Fruit fly (Drosophila melanogaster) whole organism, embryonic: Measurements from ENCODE around the gene wry.

Source experiments
- Abd-B ChIP-seq: fragments of 200-800 bp; sonication (Bioruptor generic); optimal IDR thresholded peaks from 2 replicates; lab custom pipeline; 2018; ENCODE audit warnings: missing biosample characterization, mild to moderate bottlenecking, missing genetic modification characterization, moderate library complexity
- B-H2 ChIP-seq: fragments of 200-800 bp; sonication (Bioruptor generic); optimal IDR thresholded peaks from 2 replicates; lab custom pipeline; 2018; ENCODE audit warnings: missing biosample characterization, mild to moderate bottlenecking, missing genetic modification characterization
- C15 ChIP-seq: fragments of 200-800 bp; sonication (Bioruptor generic); IDR thresholded peaks from 3 replicates; pipeline ENCODE4 v1.3.6; 2022; ENCODE audit warnings: missing biosample characterization, missing genetic modification characterization
- CG10209 ChIP-seq: fragments of 200-800 bp; sonication (Bioruptor generic); optimal IDR thresholded peaks from 3 replicates; lab custom pipeline; 2017; ENCODE audit warnings: missing biosample characterization, mild to moderate bottlenecking, missing genetic modification characterization, missing genetic modification reagents
- CG10267 ChIP-seq: fragments of 200-800 bp; sonication (Bioruptor generic); optimal IDR thresholded peaks from 2 replicates; lab custom pipeline; 2018; ENCODE audit warnings: missing biosample characterization, mild to moderate bottlenecking, missing genetic modification characterization, moderate library complexity
- CG10321 ChIP-seq: fragments of 200-800 bp; sonication (Bioruptor generic); IDR thresholded peaks from 2 replicates; pipeline ENCODE4 v1.3.6; 2022; ENCODE audit warnings: missing biosample characterization, missing genetic modification characterization
- CG10979 ChIP-seq: fragments of 200-800 bp; sonication (Bioruptor generic); optimal IDR thresholded peaks from 2 replicates; lab custom pipeline; 2018; ENCODE audit warnings: missing biosample characterization, mild to moderate bottlenecking, missing genetic modification characterization, moderate library complexity
- CG11504 ChIP-seq: fragments of 200-800 bp; sonication (Bioruptor generic); optimal IDR thresholded peaks from 3 replicates; lab custom pipeline; 2019; ENCODE audit warnings: missing biosample characterization, mild to moderate bottlenecking, missing genetic modification characterization, moderate library complexity
- CG11695 ChIP-seq: fragments of 200-800 bp; sonication (Bioruptor generic); IDR thresholded peaks from 3 replicates; pipeline ENCODE4 v1.3.6; 2022; ENCODE audit warnings: missing biosample characterization, missing genetic modification characterization
- CG12744 ChIP-seq: fragments of 200-800 bp; sonication (Bioruptor generic); optimal IDR thresholded peaks from 2 replicates; lab custom pipeline; 2016; ENCODE audit warnings: missing biosample characterization, missing genetic modification characterization
- CG13287 ChIP-seq: fragments of 200-800 bp; sonication (Bioruptor generic); IDR thresholded peaks from 2 replicates; pipeline ENCODE4 v1.3.6; 2022; ENCODE audit warnings: missing biosample characterization, missing genetic modification characterization; ENCODE audit not compliant: partially characterized antibody
- CG13624 ChIP-seq: fragments of 200-800 bp; sonication (Bioruptor generic); optimal IDR thresholded peaks from 2 replicates; lab custom pipeline; 2016; ENCODE audit warnings: missing biosample characterization, missing genetic modification characterization
- CG14860 ChIP-seq: fragments of 200-800 bp; sonication (Bioruptor generic); IDR thresholded peaks from 3 replicates; pipeline ENCODE4 v1.3.6; 2022; ENCODE audit warnings: missing biosample characterization, missing genetic modification characterization; ENCODE audit not compliant: partially characterized antibody
- CG15479 ChIP-seq: fragments of 200-800 bp; sonication (Bioruptor generic); optimal IDR thresholded peaks from 3 replicates; lab custom pipeline; 2019; ENCODE audit warnings: missing biosample characterization, mild to moderate bottlenecking, missing genetic modification characterization, moderate library complexity
- CG18011 ChIP-seq: fragments of 200-800 bp; sonication (Bioruptor generic); optimal IDR thresholded peaks from 2 replicates; lab custom pipeline; 2017; ENCODE audit warnings: missing biosample characterization, missing genetic modification characterization, mild to moderate bottlenecking, moderate library complexity, missing genotype
- CG18262 ChIP-seq: fragments of 200-800 bp; optimal IDR thresholded peaks from 3 replicates; lab custom pipeline; 2019; ENCODE audit warnings: missing biosample characterization, mild to moderate bottlenecking, missing genetic modification characterization, moderate library complexity
- CG1832 ChIP-seq: fragments of 200-800 bp; sonication (Bioruptor generic); optimal IDR thresholded peaks from 2 replicates; lab custom pipeline; 2017; ENCODE audit warnings: missing biosample characterization, mild to moderate bottlenecking, missing genetic modification characterization, inconsistent platforms
- CG30431 ChIP-seq: fragments of 200-800 bp; sonication (Bioruptor generic); optimal IDR thresholded peaks from 2 replicates; lab custom pipeline; 2017; ENCODE audit warnings: missing biosample characterization, missing genetic modification characterization
- CG3847 ChIP-seq: fragments of 200-800 bp; sonication (Bioruptor generic); IDR thresholded peaks from 2 replicates; pipeline ENCODE4 v1.3.6; 2022; ENCODE audit warnings: missing biosample characterization, missing genetic modification characterization
- CG5245 ChIP-seq: fragments of 200-800 bp; sonication (Bioruptor generic); optimal IDR thresholded peaks from 3 replicates; lab custom pipeline; 2016; ENCODE audit warnings: missing biosample characterization, missing genetic modification characterization
- CG5953 ChIP-seq: fragments of 200-800 bp; sonication (Bioruptor generic); IDR thresholded peaks from 2 replicates; pipeline ENCODE4 v1.3.6; 2022; ENCODE audit warnings: missing biosample characterization, missing genetic modification characterization
- Deaf1 ChIP-seq: fragments of 200-800 bp; optimal IDR thresholded peaks from 3 replicates; lab custom pipeline; 2019; ENCODE audit warnings: missing biosample characterization, mild to moderate bottlenecking, missing genetic modification characterization, moderate library complexity
- Drgx ChIP-seq: fragments of 200-800 bp; sonication (Bioruptor generic); IDR thresholded peaks from 2 replicates; pipeline ENCODE4 v1.3.6; 2022; ENCODE audit warnings: missing biosample characterization, missing genetic modification characterization
- Hand ChIP-seq: fragments of 200-800 bp; sonication (Bioruptor generic); optimal IDR thresholded peaks from 2 replicates; lab custom pipeline; 2017; ENCODE audit warnings: mild to moderate bottlenecking, missing biosample characterization, missing genetic modification reagents, missing genetic modification characterization
- Hey ChIP-seq: fragments of 200-800 bp; sonication (Bioruptor generic); optimal IDR thresholded peaks from 3 replicates; lab custom pipeline; 2018; ENCODE audit warnings: missing biosample characterization, mild to moderate bottlenecking, missing genetic modification characterization
- Jarid2 ChIP-seq: fragments of 200-800 bp; sonication (Bioruptor generic); optimal IDR thresholded peaks from 3 replicates; lab custom pipeline; 2017; ENCODE audit warnings: mild to moderate bottlenecking, missing biosample characterization, missing genetic modification reagents, missing genetic modification characterization
- MTF-1 ChIP-seq: fragments of 200-800 bp; sonication (Bioruptor generic); optimal IDR thresholded peaks from 2 replicates; lab custom pipeline; 2018; ENCODE audit warnings: missing biosample characterization, mild to moderate bottlenecking, missing genetic modification characterization, borderline replicate concordance
- Med ChIP-seq: fragments of 200-800 bp; sonication (Bioruptor generic); peaks from one replicate; lab custom pipeline; 2016; ENCODE audit warnings: missing biosample characterization, missing genetic modification characterization, mild to moderate bottlenecking, inconsistent platforms, moderate library complexity
- Myb ChIP-seq: fragments of 200-800 bp; sonication (Bioruptor generic); optimal IDR thresholded peaks from 2 replicates; lab custom pipeline; 2016; ENCODE audit warnings: missing biosample characterization, missing genetic modification characterization
- NFAT ChIP-seq: fragments of 200-800 bp; sonication (Bioruptor generic); IDR thresholded peaks from 2 replicates; pipeline ENCODE4 v1.3.6; 2022; ENCODE audit warnings: missing biosample characterization, missing genetic modification characterization
- Optix ChIP-seq: fragments of 200-800 bp; sonication (Bioruptor generic); IDR thresholded peaks from 3 replicates; pipeline ENCODE4 v1.3.6; 2022; ENCODE audit warnings: missing biosample characterization, missing genetic modification characterization
- Six4 ChIP-seq: fragments of 200-800 bp; sonication (Bioruptor generic); optimal IDR thresholded peaks from 2 replicates; lab custom pipeline; 2016; ENCODE audit warnings: missing biosample characterization, missing genetic modification characterization
- Spps ChIP-seq: fragments of 200-800 bp; sonication (Bioruptor generic); optimal IDR thresholded peaks from 2 replicates; lab custom pipeline; 2018; ENCODE audit warnings: missing biosample characterization, mild to moderate bottlenecking, missing genetic modification characterization
- Taf1 ChIP-seq: fragments of 200-800 bp; sonication (Bioruptor generic); IDR thresholded peaks from 2 replicates; pipeline ENCODE4 v1.3.6; 2022; ENCODE audit warnings: missing biosample characterization, missing genetic modification characterization
- cad ChIP-seq: fragments of >200 bp; optimal IDR thresholded peaks from 2 replicates; lab custom pipeline; 2017; ENCODE audit warnings: missing biosample characterization, missing genetic modification characterization
- chif ChIP-seq, 2 experiments: fragments of 200-800 bp; sonication (Bioruptor generic); optimal IDR thresholded peaks; 3 replicates each; lab custom pipeline; 2016; ENCODE audit warnings: missing biosample characterization in 2 of 2, missing genetic modification characterization in 2 of 2
- crol ChIP-seq: fragments of 200-800 bp; sonication (Bioruptor generic); IDR thresholded peaks from 2 replicates; pipeline ENCODE4 v1.3.6; 2022; ENCODE audit warnings: missing biosample characterization, missing genetic modification characterization
- crp ChIP-seq, 2 experiments: fragments of 200-800 bp; sonication (Bioruptor generic); optimal IDR thresholded peaks; 2 replicates in 1 of 2; 3 replicates in 1 of 2; lab custom pipeline; 2017; ENCODE audit warnings: missing biosample characterization in 2 of 2, missing genetic modification characterization in 2 of 2, mild to moderate bottlenecking in 1 of 2, moderate library complexity in 1 of 2
- danr ChIP-seq: fragments of 200-800 bp; sonication (Bioruptor generic); IDR thresholded peaks from 2 replicates; pipeline ENCODE4 v1.3.6; 2022; ENCODE audit warnings: missing biosample characterization, missing genetic modification characterization
- ewg ChIP-seq: fragments of 200-800 bp; sonication (Bioruptor generic); optimal IDR thresholded peaks from 3 replicates; lab custom pipeline; 2017; ENCODE audit warnings: mild to moderate bottlenecking, missing biosample characterization, missing genetic modification reagents, missing genetic modification characterization
- hth ChIP-seq: fragments of >200 bp; optimal IDR thresholded peaks from 2 replicates; lab custom pipeline; 2017; ENCODE audit warnings: inconsistent platforms
- jigr1 ChIP-seq: fragments of 200-800 bp; sonication (Bioruptor generic); IDR thresholded peaks from 3 replicates; pipeline ENCODE4 v1.3.6; 2022; ENCODE audit warnings: missing biosample characterization, missing genetic modification characterization
- ken ChIP-seq: fragments of 200-800 bp; sonication (Bioruptor generic); IDR thresholded peaks from 3 replicates; pipeline ENCODE4 v1.3.6; 2022; ENCODE audit warnings: missing biosample characterization, missing genetic modification characterization
- knrl ChIP-seq: fragments of 200-800 bp; sonication (Bioruptor generic); IDR thresholded peaks from 3 replicates; pipeline ENCODE4 v1.3.6; 2022; ENCODE audit warnings: missing biosample characterization, missing genetic modification characterization; ENCODE audit not compliant: partially characterized antibody
- lmd ChIP-seq: fragments of 200-800 bp; sonication (Bioruptor generic); IDR thresholded peaks from 2 replicates; pipeline ENCODE4 v1.3.6; 2022; ENCODE audit warnings: missing biosample characterization, missing genetic modification characterization
- nom ChIP-seq: fragments of 200-800 bp; sonication (Bioruptor generic); optimal IDR thresholded peaks from 2 replicates; lab custom pipeline; 2017; ENCODE audit warnings: missing biosample characterization, missing genetic modification characterization, mild to moderate bottlenecking, moderate library complexity, missing genetic modification reagents
- pfk ChIP-seq: fragments of 200-800 bp; sonication (Bioruptor generic); optimal IDR thresholded peaks from 2 replicates; lab custom pipeline; 2018; ENCODE audit warnings: missing biosample characterization, mild to moderate bottlenecking, missing genetic modification characterization, moderate library complexity
- scrt ChIP-seq: fragments of 200-800 bp; sonication (Bioruptor generic); optimal IDR thresholded peaks from 2 replicates; lab custom pipeline; 2018; ENCODE audit warnings: missing biosample characterization, mild to moderate bottlenecking, missing genetic modification characterization, moderate library complexity
- sug ChIP-seq: fragments of 200-800 bp; optimal IDR thresholded peaks from 2 replicates; lab custom pipeline; 2019; ENCODE audit warnings: missing biosample characterization, mild to moderate bottlenecking, missing genetic modification characterization, moderate library complexity
- tx ChIP-seq: fragments of 200-800 bp; sonication (Bioruptor generic); optimal IDR thresholded peaks from 2 replicates; lab custom pipeline; 2016; ENCODE audit warnings: missing biosample characterization, missing genetic modification characterization
- vnd ChIP-seq: fragments of 200-800 bp; sonication (Bioruptor generic); IDR thresholded peaks from 3 replicates; pipeline ENCODE4 v1.3.6; 2022; ENCODE audit warnings: missing biosample characterization, missing genetic modification characterization; ENCODE audit not compliant: partially characterized antibody

Gene wry

DNA sequence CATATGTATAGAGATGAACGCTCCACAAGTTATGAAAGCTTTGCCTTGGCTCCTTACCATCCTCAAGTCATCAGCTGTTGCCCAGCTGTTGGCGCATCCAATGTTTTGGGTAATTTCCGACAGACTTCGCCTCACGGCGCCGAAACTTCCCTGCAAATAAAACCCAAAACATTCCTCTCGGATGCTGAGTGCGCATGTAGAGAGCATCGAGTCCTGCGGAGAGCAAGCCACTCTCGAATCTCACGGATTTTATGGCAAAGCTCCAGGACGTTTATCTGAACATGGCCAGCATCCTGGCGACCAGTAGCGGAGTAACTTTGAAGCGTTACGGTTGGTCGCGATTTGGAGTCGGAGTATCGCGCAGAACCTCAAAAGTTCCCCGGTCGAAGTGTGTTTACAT lies at the start of gene wry:
Gene wry, plus strand, starts transcription at position 301 of the 400 bp plus-strand sequence.
- TF ChIP-seq CG10979 (tag; lab: Kevin White, UChicago) (no peak), CG13287 (no peak), CG11504 (tag; lab: Kevin White, UChicago) (peak; percentile 48), CG1832 (GFP tag; lab: Kevin White, UChicago) (no peak), crol (GFP tag; lab: Robert Waterston, UW) (no peak), jigr1 (GFP tag; lab: Robert Waterston, UW) (no peak), MTF-1 (GFP tag; lab: Kevin White, UChicago) (no peak), Hand (GFP tag; lab: Kevin White, UChicago) (no peak), CG18011 (GFP tag; lab: Kevin White, UChicago) (no peak), B-H2 (GFP tag; lab: Kevin White, UChicago) (no peak), lmd (GFP tag; lab: Robert Waterston, UW) (no peak), ken (GFP tag; lab: Robert Waterston, UW) (no peak), CG18262 (tag; lab: Kevin White, UChicago) (no peak), chif (GFP tag; optimal IDR thresholded peaks at IDR 0.05; lab: Kevin White, UChicago) (no peak), Hey (tag; lab: Kevin White, UChicago) (no peak), vnd (GFP tag; lab: Robert Waterston, UW) (no peak), tx (no peak), danr (no peak), CG10321 (GFP tag; lab: Robert Waterston, UW) (no peak), CG5245 (no peak), Optix (GFP tag; lab: Robert Waterston, UW) (no peak), C15 (no peak), CG14860 (GFP tag; lab: Robert Waterston, UW) (no peak), scrt (GFP tag; lab: Kevin White, UChicago) (peak; percentile 77), Med (GFP tag; lab: Kevin White, UChicago) (peak; percentile 6), hth (lab: Kevin White, UChicago) (no peak), CG10267 (tag; lab: Kevin White, UChicago) (no peak), sug (no peak), knrl (GFP tag; lab: Robert Waterston, UW) (no peak), CG12744 (GFP tag; lab: Kevin White, UChicago) (no peak), NFAT (GFP tag; lab: Robert Waterston, UW) (no peak), pfk (GFP tag; lab: Kevin White, UChicago) (no peak), crp (GFP tag; optimal IDR thresholded peaks at IDR 0.05; lab: Kevin White, UChicago) (peak in 1 of 2 experiments; percentile 43), Drgx (GFP tag; lab: Robert Waterston, UW) (no peak), Taf1 (GFP tag; lab: Robert Waterston, UW) (no peak), CG5953 (GFP tag; lab: Robert Waterston, UW) (no peak), CG15479 (GFP tag; lab: Kevin White, UChicago) (no peak), ewg (GFP tag; lab: Kevin White, UChicago) (peak; percentile 64), Abd-B (GFP tag; lab: Kevin White, UChicago) (no peak), CG30431 (GFP tag; lab: Kevin White, UChicago) (no peak), CG10209 (no peak), Spps (no peak), Jarid2 (GFP tag; lab: Kevin White, UChicago) (peak; percentile 16), cad (GFP tag; lab: Kevin White, UChicago) (no peak), Deaf1 (tag; lab: Kevin White, UChicago) (peak; percentile 26), Six4 (GFP tag; lab: Kevin White, UChicago) (no peak), CG11695 (no peak), nom (GFP tag; lab: Kevin White, UChicago) (no peak), CG3847 (GFP tag; lab: Robert Waterston, UW) (no peak), Myb (GFP tag; lab: Kevin White, UChicago) (no peak), CG13624 (GFP tag; lab: Kevin White, UChicago) (no peak)
